Worm (Caenorhabditis elegans) whole organism, L1 larva: ENCODE data around the gene nspf-2.
A peak's percentile ranks its signal among the peaks of the same experiment; 100 is the strongest.

Source experiments
- F16B12.6 ChIP-seq: fragments of 150-350 bp; optimal IDR thresholded peaks from 2 replicates; lab custom pipeline; 2014; ENCODE audit warnings: missing biosample characterization, missing genetic modification characterization
- Y116A8C.19 ChIP-seq: sonication (generic microtip); optimal IDR thresholded peaks from 2 replicates; lab custom pipeline; 2016; ENCODE audit warnings: missing compliant biosample characterization, missing genetic modification characterization, borderline replicate concordance
- aly-2 ChIP-seq: fragments of 150-350 bp; optimal IDR thresholded peaks from 2 replicates; lab custom pipeline; 2014; ENCODE audit warnings: missing biosample characterization, missing genetic modification characterization
- ceh-8 ChIP-seq: fragments of 200-800 bp; sonication (Bioruptor generic); optimal IDR thresholded peaks from 2 replicates; lab custom pipeline; 2018; ENCODE audit warnings: mild to moderate bottlenecking, missing genetic modification characterization, moderate library complexity, missing compliant biosample characterization
- ceh-82 ChIP-seq, 3 experiments: fragments of 150-350 bp in 1 of 3; sonication (generic microtip) in 2 of 3; optimal IDR thresholded peaks; 2 replicates each; lab custom pipeline; 2014 to 2017; ENCODE audit warnings: missing biosample characterization in 3 of 3, missing genetic modification characterization in 3 of 3
- ceh-88 ChIP-seq: fragments of 200-800 bp; sonication (Bioruptor generic); IDR thresholded peaks from 2 replicates; pipeline ENCODE4 v1.3.6; 2022; ENCODE audit warnings: missing genetic modification characterization, missing compliant biosample characterization
- dsc-1 ChIP-seq: sonication (generic microtip); optimal IDR thresholded peaks from 2 replicates; lab custom pipeline; 2016; ENCODE audit warnings: mild to moderate bottlenecking, missing genetic modification characterization, missing compliant biosample characterization
- efl-1 ChIP-seq, 4 experiments: fragments of 150-350 bp; optimal IDR thresholded peaks in 3 of 4; peaks in 1 of 4; 1 replicate in 1 of 4; 2 replicates in 3 of 4; lab custom pipeline; 2014; ENCODE audit warnings: missing biosample characterization in 2 of 4, missing genetic modification characterization in 2 of 4, missing genetic modification reagents in 2 of 4
- egl-13 ChIP-seq: sonication (generic microtip); optimal IDR thresholded peaks from 2 replicates; lab custom pipeline; 2016; ENCODE audit warnings: missing genotype, missing genetic modification reagents, missing genetic modification characterization, missing compliant biosample characterization
- egl-27 ChIP-seq, 2 experiments: fragments of 150-350 bp in 1 of 2; sonication (generic microtip); optimal IDR thresholded peaks; 3 replicates each; lab custom pipeline; 2017 to 2018; ENCODE audit warnings: missing biosample characterization in 2 of 2, missing genetic modification characterization in 2 of 2, missing genetic modification reagents in 2 of 2
- ets-5 ChIP-seq: fragments of 200-800 bp; sonication (Bioruptor generic); IDR thresholded peaks from 2 replicates; pipeline ENCODE4 v1.3.6; 2022; ENCODE audit warnings: missing genetic modification characterization, missing compliant biosample characterization
- fkh-10 ChIP-seq: sonication (generic microtip); optimal IDR thresholded peaks from 2 replicates; lab custom pipeline; 2017; ENCODE audit warnings: missing biosample characterization, missing genetic modification reagents, missing genetic modification characterization
- fkh-4 ChIP-seq: sonication (generic microtip); optimal IDR thresholded peaks from 2 replicates; lab custom pipeline; 2016; ENCODE audit warnings: missing compliant biosample characterization, missing genetic modification characterization, borderline replicate concordance
- fkh-8 ChIP-seq: sonication (generic microtip); optimal IDR thresholded peaks from 2 replicates; lab custom pipeline; 2016; ENCODE audit warnings: mild to moderate bottlenecking, missing genetic modification characterization, missing compliant biosample characterization
- irx-1 ChIP-seq: sonication (generic microtip); optimal IDR thresholded peaks from 2 replicates; lab custom pipeline; 2016; ENCODE audit warnings: missing genetic modification characterization, missing compliant biosample characterization
- jun-1 ChIP-seq: fragments of 150-350 bp; optimal IDR thresholded peaks from 2 replicates; lab custom pipeline; 2014; ENCODE audit warnings: missing biosample characterization, missing genetic modification reagents, missing genetic modification characterization
- lin-13 ChIP-seq: fragments of 150-350 bp; optimal IDR thresholded peaks from 2 replicates; lab custom pipeline; 2014; ENCODE audit warnings: missing biosample characterization, missing genetic modification reagents, missing genetic modification characterization
- lin-14 ChIP-seq: fragments of 200-800 bp; sonication (Bioruptor generic); optimal IDR thresholded peaks from 2 replicates; lab custom pipeline; 2018; ENCODE audit warnings: mild to moderate bottlenecking, missing genetic modification characterization, moderate library complexity, missing compliant biosample characterization
- lin-15B ChIP-seq: fragments of 150-350 bp; sonication (generic microtip); optimal IDR thresholded peaks from 3 replicates; lab custom pipeline; 2014; ENCODE audit warnings: missing biosample characterization, missing genetic modification characterization
- lin-35 ChIP-seq, 2 experiments: fragments of 150-350 bp; optimal IDR thresholded peaks; 2 replicates each; lab custom pipeline; 2014; ENCODE audit warnings: missing biosample characterization in 2 of 2, missing genetic modification characterization in 2 of 2, missing genetic modification reagents in 2 of 2
- lsy-2 ChIP-seq, 2 experiments: fragments of 150-350 bp; optimal IDR thresholded peaks; 2 replicates each; lab custom pipeline; 2014; ENCODE audit warnings: missing biosample characterization in 2 of 2, missing genetic modification characterization in 2 of 2
- mab-9 ChIP-seq: fragments of 200-800 bp; sonication (Bioruptor generic); IDR thresholded peaks from 2 replicates; pipeline ENCODE4 v1.3.6; 2022; ENCODE audit warnings: missing genetic modification reagents, missing genetic modification characterization, missing compliant biosample characterization
- mdl-1 ChIP-seq, 2 experiments: fragments of 150-350 bp; optimal IDR thresholded peaks; 2 replicates each; lab custom pipeline; 2014 to 2017; ENCODE audit warnings: missing biosample characterization in 2 of 2, missing genetic modification characterization in 2 of 2, inconsistent platforms in 1 of 2
- mep-1 ChIP-seq: fragments of 150-350 bp; optimal IDR thresholded peaks from 2 replicates; lab custom pipeline; 2014; ENCODE audit warnings: missing biosample characterization, missing genetic modification characterization
- nhr-11 ChIP-seq: fragments of 150-350 bp; optimal IDR thresholded peaks from 2 replicates; lab custom pipeline; 2014; ENCODE audit warnings: missing biosample characterization, missing genetic modification characterization
- nhr-12 ChIP-seq: sonication (generic microtip); optimal IDR thresholded peaks from 2 replicates; lab custom pipeline; 2017; ENCODE audit warnings: missing biosample characterization, missing genetic modification characterization
- nhr-19 ChIP-seq: fragments of 200-800 bp; sonication (Bioruptor generic); conservative IDR thresholded peaks from 2 replicates; pipeline ENCODE4 v1.3.6; 2022; ENCODE audit warnings: missing genetic modification characterization, missing compliant biosample characterization
- nhr-71 ChIP-seq: sonication (generic microtip); optimal IDR thresholded peaks from 2 replicates; lab custom pipeline; 2016; ENCODE audit warnings: mild to moderate bottlenecking, missing genetic modification characterization, moderate library complexity, missing compliant biosample characterization
- nhr-84 ChIP-seq: sonication (generic microtip); optimal IDR thresholded peaks from 2 replicates; lab custom pipeline; 2017; ENCODE audit warnings: missing biosample characterization, missing genetic modification characterization
- pax-3 ChIP-seq: fragments of 200-800 bp; sonication (Bioruptor generic); optimal IDR thresholded peaks from 2 replicates; lab custom pipeline; 2018; ENCODE audit warnings: mild to moderate bottlenecking, missing genetic modification characterization, moderate library complexity, missing compliant biosample characterization
- rnt-1 ChIP-seq: sonication (generic microtip); optimal IDR thresholded peaks from 2 replicates; lab custom pipeline; 2016; ENCODE audit warnings: mild to moderate bottlenecking, missing genetic modification characterization, moderate library complexity, missing compliant biosample characterization
- skn-1 ChIP-seq: fragments of 150-350 bp; optimal IDR thresholded peaks from 2 replicates; lab custom pipeline; 2014; ENCODE audit warnings: missing biosample characterization, missing genetic modification characterization
- snu-23 ChIP-seq: sonication (generic microtip); optimal IDR thresholded peaks from 2 replicates; lab custom pipeline; 2016; ENCODE audit warnings: missing genetic modification characterization, missing compliant biosample characterization
- sup-37 ChIP-seq: fragments of 200-800 bp; sonication (Bioruptor generic); optimal IDR thresholded peaks from 2 replicates; lab custom pipeline; 2018; ENCODE audit warnings: mild to moderate bottlenecking, missing genetic modification characterization, missing compliant biosample characterization
- swsn-7 ChIP-seq: sonication (generic microtip); optimal IDR thresholded peaks from 2 replicates; lab custom pipeline; 2016; ENCODE audit warnings: missing genetic modification characterization, missing compliant biosample characterization
- unc-62 ChIP-seq: fragments of 150-350 bp; optimal IDR thresholded peaks from 2 replicates; lab custom pipeline; 2014; ENCODE audit warnings: missing biosample characterization, missing genetic modification reagents, missing genetic modification characterization
- unc-86 ChIP-seq: sonication (generic microtip); optimal IDR thresholded peaks from 2 replicates; lab custom pipeline; 2016; ENCODE audit warnings: missing genetic modification characterization, missing compliant biosample characterization
- unc-98 ChIP-seq: fragments of 200-800 bp; sonication (Bioruptor generic); IDR thresholded peaks from 2 replicates; pipeline ENCODE4 v1.3.6; 2022; ENCODE audit warnings: missing genetic modification characterization, missing compliant biosample characterization
- xbp-1 ChIP-seq: sonication (generic microtip); optimal IDR thresholded peaks from 2 replicates; lab custom pipeline; 2016; ENCODE audit warnings: missing genetic modification characterization, missing compliant biosample characterization

nspf-2 gene

ce11 chrII:2686985-2687675, 1.6 kb upstream of the nspf-2 start, which contains the start of the genes sup-9 and nspf-1:
TSS of gene sup-9 (minus strand) at chrII:2687027.
TSS of gene nspf-1 (plus strand) at chrII:2687625.
- no peak for TF ChIP-seq nhr-84 (tag; lab: Kevin White, UChicago)
- peak; percentile 43 for TF ChIP-seq nhr-19
- peak; percentile 95 for TF ChIP-seq dsc-1 (tag; lab: Kevin White, UChicago)
- TF ChIP-seq ets-5 (GFP tag; lab: Robert Waterston, UW), result no peak
- TF ChIP-seq egl-13 (tag; lab: Kevin White, UChicago), result no peak
- peak; percentile 81 for TF ChIP-seq lin-14 (GFP tag; lab: Kevin White, UChicago)
- TF ChIP-seq mab-9 (GFP tag; lab: Robert Waterston, UW), result no peak
- peak; percentile 33 for TF ChIP-seq lin-13 (GFP tag; lab: Kevin White, UChicago)
- peak; percentile 73 for TF ChIP-seq rnt-1 (tag; lab: Kevin White, UChicago)
- TF ChIP-seq ceh-88, result no peak
- TF ChIP-seq fkh-10 (GFP tag; lab: Kevin White, UChicago), result peak; percentile 63
- TF ChIP-seq fkh-8 (tag; lab: Kevin White, UChicago), result no peak
- TF ChIP-seq sup-37 (GFP tag; lab: Kevin White, UChicago), result no peak
- no peak for TF ChIP-seq F16B12.6
- TF ChIP-seq aly-2 (tag; lab: Kevin White, UChicago), result no peak
- TF ChIP-seq irx-1 (tag; lab: Kevin White, UChicago), result peak; percentile 44
- TF ChIP-seq fkh-4 (tag; lab: Kevin White, UChicago), result peak; percentile 78
- TF ChIP-seq unc-98, result no peak
- TF ChIP-seq unc-86 (tag; lab: Kevin White, UChicago), result no peak
- peak; percentile 45 for TF ChIP-seq snu-23
- TF ChIP-seq Y116A8C.19 (tag; lab: Kevin White, UChicago), result no peak
- peak; percentile 63 for TF ChIP-seq nhr-71 (tag; lab: Kevin White, UChicago)
- peak in 1 of 2 experiments; percentile 46 for TF ChIP-seq lsy-2 (tag; optimal IDR thresholded peaks at IDR 0.05; lab: Kevin White, UChicago)
- no peak for TF ChIP-seq jun-1 (tag; lab: Kevin White, UChicago)
- peak; percentile 50 to 51 for TF ChIP-seq efl-1 (optimal IDR thresholded peaks at IDR 0.05; lab: Kevin White, UChicago)
- TF ChIP-seq efl-1 (GFP tag; optimal IDR thresholded peaks at IDR 0.05 in 1 of 2; lab: Kevin White, UChicago), result no peak
- peak; percentile 32 for TF ChIP-seq swsn-7 (tag; lab: Kevin White, UChicago)
- no peak for TF ChIP-seq lin-15B
- peak in 1 of 3 experiments; percentile 28 for TF ChIP-seq ceh-82 (tag; optimal IDR thresholded peaks at IDR 0.05; lab: Kevin White, UChicago)
- no peak for TF ChIP-seq egl-27 (tag; optimal IDR thresholded peaks at IDR 0.05; lab: Kevin White, UChicago)

- TF ChIP-seq egl-27 (tag; optimal IDR thresholded peaks at IDR 0.05; lab: Kevin White, UChicago) (no peak), xbp-1 (tag; lab: Kevin White, UChicago) (no peak), ceh-8 (no peak), unc-62 (GFP tag; lab: Kevin White, UChicago) (no peak), lin-35 (GFP tag; optimal IDR thresholded peaks at IDR 0.05; lab: Kevin White, UChicago) (no peak), fkh-4 (tag; lab: Kevin White, UChicago) (no peak), mep-1 (tag; lab: Kevin White, UChicago) (no peak), jun-1 (tag; lab: Kevin White, UChicago) (no peak), skn-1 (tag; lab: Kevin White, UChicago) (no peak), mdl-1 (tag; optimal IDR thresholded peaks at IDR 0.05; lab: Kevin White, UChicago) (no peak), lin-15B (no peak), nhr-71 (tag; lab: Kevin White, UChicago) (no peak), pax-3 (no peak), nhr-11 (no peak), nhr-12 (tag; lab: Kevin White, UChicago) (no peak)
Observed at ce11 chrII:2690080-2690479, 1.4 kb downstream of the nspf-2 start, which contains the start of gene nspf-3. TSS of gene nspf-3 (minus strand) at chrII:2690180.
